Worm (Caenorhabditis elegans) whole organism, late embryonic: Measurements from ENCODE around the gene ZK177.1.

Experiments used
- C08G9.2 ChIP-seq: sonication (generic microtip); optimal IDR thresholded peaks from 2 replicates; lab custom pipeline; 2016; ENCODE audit warnings: mild to moderate bottlenecking, missing genetic modification characterization, moderate library complexity, missing compliant biosample characterization
- F13H6.1 ChIP-seq: sonication (generic microtip); optimal IDR thresholded peaks from 2 replicates; lab custom pipeline; 2016; ENCODE audit warnings: missing genetic modification characterization, missing compliant biosample characterization
- T23F11.4 ChIP-seq: fragments of 200-800 bp; sonication (Bioruptor generic); optimal IDR thresholded peaks from 2 replicates; lab custom pipeline; 2018; ENCODE audit warnings: mild to moderate bottlenecking, missing genetic modification characterization, missing compliant biosample characterization
- ama-1 ChIP-seq: fragments of 150-350 bp; optimal IDR thresholded peaks from 2 replicates; lab custom pipeline; 2014
- ceh-18 ChIP-seq: sonication (generic microtip); optimal IDR thresholded peaks from 2 replicates; lab custom pipeline; 2016; ENCODE audit warnings: missing genetic modification characterization, missing compliant biosample characterization
- ceh-2 ChIP-seq: sonication (generic microtip); optimal IDR thresholded peaks from 2 replicates; lab custom pipeline; 2016; ENCODE audit warnings: missing genotype, missing genetic modification characterization, missing compliant biosample characterization
- ceh-24 ChIP-seq: sonication (generic microtip); optimal IDR thresholded peaks from 2 replicates; lab custom pipeline; 2016; ENCODE audit warnings: mild to moderate bottlenecking, missing genetic modification characterization, missing compliant biosample characterization
- ceh-30 ChIP-seq: fragments of 150-350 bp; optimal IDR thresholded peaks from 2 replicates; lab custom pipeline; 2014; ENCODE audit warnings: missing biosample characterization, missing genetic modification characterization
- ceh-31 ChIP-seq: sonication (generic microtip); optimal IDR thresholded peaks from 2 replicates; lab custom pipeline; 2016; ENCODE audit warnings: missing genetic modification characterization, missing compliant biosample characterization
- ceh-34 ChIP-seq: sonication (generic microtip); optimal IDR thresholded peaks from 2 replicates; lab custom pipeline; 2016; ENCODE audit warnings: mild to moderate bottlenecking, missing genetic modification characterization, missing compliant biosample characterization
- ceh-48 ChIP-seq: sonication (generic microtip); optimal IDR thresholded peaks from 2 replicates; lab custom pipeline; 2016; ENCODE audit warnings: missing genetic modification characterization, inconsistent platforms, missing compliant biosample characterization
- ceh-9 ChIP-seq: sonication (generic microtip); optimal IDR thresholded peaks from 2 replicates; lab custom pipeline; 2016; ENCODE audit warnings: mild to moderate bottlenecking, missing genetic modification characterization, inconsistent platforms, missing compliant biosample characterization
- dve-1 ChIP-seq: sonication (generic microtip); optimal IDR thresholded peaks from 2 replicates; lab custom pipeline; 2017; ENCODE audit warnings: antibody characterized with exemption, mild to moderate bottlenecking, missing genetic modification characterization, missing compliant biosample characterization
- ets-4 ChIP-seq: sonication (generic microtip); optimal IDR thresholded peaks from 2 replicates; lab custom pipeline; 2016; ENCODE audit warnings: missing genetic modification characterization, missing compliant biosample characterization
- eyg-1 ChIP-seq: sonication (generic microtip); optimal IDR thresholded peaks from 2 replicates; lab custom pipeline; 2016; ENCODE audit warnings: missing genotype, missing genetic modification characterization, missing compliant biosample characterization
- fax-1 ChIP-seq: sonication (generic microtip); optimal IDR thresholded peaks from 2 replicates; lab custom pipeline; 2016; ENCODE audit warnings: missing genotype, missing genetic modification characterization, missing compliant biosample characterization
- hlh-15 ChIP-seq: sonication (generic microtip); optimal IDR thresholded peaks from 2 replicates; lab custom pipeline; 2016; ENCODE audit warnings: missing genetic modification characterization, missing compliant biosample characterization
- hlh-30 ChIP-seq: sonication (generic microtip); optimal IDR thresholded peaks from 2 replicates; lab custom pipeline; 2017; ENCODE audit warnings: antibody characterized with exemption, missing genetic modification characterization, missing compliant biosample characterization; ENCODE audit not compliant: insufficient read depth
- hlh-6 ChIP-seq: sonication (generic microtip); optimal IDR thresholded peaks from 2 replicates; lab custom pipeline; 2016; ENCODE audit warnings: missing genotype, missing genetic modification characterization, missing compliant biosample characterization
- nfya-1 ChIP-seq: sonication (generic microtip); optimal IDR thresholded peaks from 2 replicates; lab custom pipeline; 2017; ENCODE audit warnings: missing genetic modification characterization, mild to moderate bottlenecking, missing compliant biosample characterization, antibody characterized with exemption, moderate library complexity
- nhr-11 ChIP-seq: fragments of 150-350 bp; optimal IDR thresholded peaks from 2 replicates; lab custom pipeline; 2014; ENCODE audit warnings: missing biosample characterization, missing genetic modification characterization
- nhr-232 ChIP-seq: sonication (generic microtip); optimal IDR thresholded peaks from 2 replicates; lab custom pipeline; 2016; ENCODE audit warnings: missing genetic modification characterization, missing compliant biosample characterization
- npax-4 ChIP-seq: sonication (generic microtip); optimal IDR thresholded peaks from 2 replicates; lab custom pipeline; 2016; ENCODE audit warnings: missing genetic modification characterization, missing compliant biosample characterization
- pag-3 ChIP-seq: sonication (generic microtip); optimal IDR thresholded peaks from 2 replicates; lab custom pipeline; 2016; ENCODE audit warnings: missing compliant biosample characterization, missing genetic modification characterization, borderline replicate concordance
- pqm-1 ChIP-seq: sonication (generic microtip); optimal IDR thresholded peaks from 2 replicates; lab custom pipeline; 2016; ENCODE audit warnings: missing genetic modification characterization, missing compliant biosample characterization
- sox-2 ChIP-seq: fragments of 200-800 bp; sonication (Bioruptor generic); IDR thresholded peaks from 2 replicates; pipeline ENCODE4 v1.3.6; 2022; ENCODE audit warnings: missing genetic modification reagents, missing genetic modification characterization, missing compliant biosample characterization
- unc-3 ChIP-seq, 2 experiments: fragments of 200-800 bp in 1 of 2; sonication (Bioruptor generic) in 1 of 2; sonication (generic microtip) in 1 of 2; conservative IDR thresholded peaks in 1 of 2; optimal IDR thresholded peaks in 1 of 2; 2 replicates each; pipeline versions ENCODE4 v1.3.6 to Lab custom; 2016 to 2022; ENCODE audit warnings: missing compliant biosample characterization in 2 of 2, missing genetic modification characterization in 2 of 2, missing genetic modification reagents in 1 of 2
- unc-42 ChIP-seq: sonication (generic microtip); optimal IDR thresholded peaks from 2 replicates; lab custom pipeline; 2016; ENCODE audit warnings: missing genotype, missing genetic modification characterization, missing compliant biosample characterization
- ztf-16 ChIP-seq: sonication (generic microtip); optimal IDR thresholded peaks from 2 replicates; lab custom pipeline; 2017; ENCODE audit warnings: missing genetic modification characterization, missing compliant biosample characterization

Gene ZK177.1

ce11 chrII:5518910-5519309, 9.0 kb upstream of the ZK177.1 start, which contains the start of gene ZK177.2:
Gene ZK177.2 (plus strand): TSS chrII:5519210.
- TF ChIP-seq sox-2 (no peak), ceh-2 (tag; lab: Kevin White, UChicago) (no peak), C08G9.2 (no peak), ceh-48 (tag; lab: Kevin White, UChicago) (no peak), unc-42 (tag; lab: Kevin White, UChicago) (no peak), ceh-34 (tag; lab: Kevin White, UChicago) (no peak), hlh-6 (no peak), ceh-9 (tag; lab: Kevin White, UChicago) (no peak), nhr-232 (tag; lab: Kevin White, UChicago) (no peak), nhr-11 (no peak), ceh-18 (no peak), F13H6.1 (tag; lab: Kevin White, UChicago) (no peak), pqm-1 (no peak), hlh-15 (tag; lab: Kevin White, UChicago) (no peak), ztf-16 (tag; lab: Kevin White, UChicago) (no peak), unc-3 (GFP tag; conservative IDR thresholded peaks at IDR 0.05; lab: Robert Waterston, UW) (no peak), unc-3 (tag; optimal IDR thresholded peaks at IDR 0.05; lab: Kevin White, UChicago) (no peak), ceh-24 (tag; lab: Kevin White, UChicago) (no peak)

DNA sequence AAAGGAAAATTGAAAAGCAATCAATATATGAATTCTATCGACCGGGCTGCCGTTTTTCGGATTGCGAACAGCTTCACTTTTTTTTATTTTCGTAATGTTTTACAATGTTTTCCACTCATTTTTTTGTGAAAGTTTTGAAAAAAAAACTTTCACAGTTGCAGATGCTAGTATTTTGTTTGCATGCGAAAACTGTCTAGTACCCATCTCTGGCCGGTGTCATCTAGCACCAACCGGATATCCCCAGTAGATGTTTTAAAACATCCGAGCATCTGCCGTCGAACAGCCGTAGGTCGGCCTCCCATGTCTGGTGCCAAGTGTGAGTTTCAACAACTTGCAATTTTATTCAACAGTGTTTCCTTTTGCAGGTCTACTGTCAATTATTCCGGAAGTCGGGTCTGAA, 6.5 kb upstream of the ZK177.1 start, which contains the start of gene ZK177.12:
Gene ZK177.12, plus strand, starts transcription at position 301 of the 400 bp plus-strand sequence.
- no peak for TF ChIP-seq fax-1 (tag; lab: Kevin White, UChicago)

DNA sequence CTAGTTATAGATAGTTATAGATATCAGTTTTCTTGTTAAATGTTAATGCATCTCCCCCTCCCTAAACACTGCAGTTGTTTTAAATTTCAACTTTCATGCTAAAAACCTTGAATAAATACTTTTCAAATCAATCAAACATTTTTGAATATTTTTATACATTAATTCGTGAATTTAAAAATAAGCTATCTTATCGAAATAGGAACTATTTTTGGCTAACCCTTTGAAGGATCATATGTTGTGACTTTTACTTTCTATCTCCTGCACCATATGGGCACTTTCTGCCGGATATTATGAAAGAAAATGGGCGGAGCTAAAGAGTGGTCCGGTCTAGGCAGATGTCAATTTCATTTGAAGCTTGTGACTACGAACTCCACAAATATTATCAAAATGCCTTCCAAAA, 5.3 kb upstream of the ZK177.1 start, which contains the start of gene ZK177.11:
Gene ZK177.11, plus strand, starts transcription at position 301 of the 400 bp plus-strand sequence.
- no peak for TF ChIP-seq C08G9.2
- no peak for TF ChIP-seq ztf-16 (tag; lab: Kevin White, UChicago)
- TF ChIP-seq unc-42 (tag; lab: Kevin White, UChicago): no peak
- TF ChIP-seq pqm-1: no peak
- TF ChIP-seq ceh-18: no peak
- no peak for TF ChIP-seq hlh-15 (tag; lab: Kevin White, UChicago)
- no peak for TF ChIP-seq eyg-1
- TF ChIP-seq ets-4 (tag; lab: Kevin White, UChicago): no peak
- TF ChIP-seq T23F11.4 (GFP tag; lab: Kevin White, UChicago): no peak

ce11 chrII:5525297-5525696, 2.6 kb upstream of the ZK177.1 start, which contains the start of gene tbx-35:
Gene tbx-35 (minus strand): TSS chrII:5525397.
- no peak for TF ChIP-seq ama-1 (lab: Kevin White, UChicago)
- TF ChIP-seq, all 69 proteins: peak for 0

DNA sequence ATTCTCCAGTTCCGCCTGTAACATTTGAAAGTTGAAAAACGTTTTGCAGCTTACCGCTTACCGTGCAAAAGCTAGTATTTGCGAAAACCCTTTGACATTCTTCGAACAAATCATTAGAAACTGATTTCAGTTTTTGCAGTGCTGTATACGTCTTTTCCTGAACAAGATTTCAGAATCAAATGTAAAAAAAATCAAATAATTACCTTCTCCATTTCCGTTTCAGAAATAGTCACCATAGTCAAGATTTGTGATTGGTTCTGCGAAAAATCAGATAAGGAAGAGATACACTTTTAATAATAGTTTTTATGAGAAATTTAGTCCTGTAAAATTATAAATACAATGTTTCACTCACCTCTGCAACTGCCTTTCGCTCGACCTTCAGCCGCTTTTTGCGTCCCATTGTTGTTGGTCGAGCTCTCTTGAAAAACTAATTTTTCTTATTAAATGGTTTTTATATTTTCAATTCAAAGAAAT, 4.0 kb downstream of the ZK177.1 start, which contains the start of gene C17C3.9:
Gene C17C3.9, minus strand, starts transcription at position 424 of the 474 bp plus-strand sequence.
- no peak for TF ChIP-seq ama-1 (lab: Kevin White, UChicago)

DNA sequence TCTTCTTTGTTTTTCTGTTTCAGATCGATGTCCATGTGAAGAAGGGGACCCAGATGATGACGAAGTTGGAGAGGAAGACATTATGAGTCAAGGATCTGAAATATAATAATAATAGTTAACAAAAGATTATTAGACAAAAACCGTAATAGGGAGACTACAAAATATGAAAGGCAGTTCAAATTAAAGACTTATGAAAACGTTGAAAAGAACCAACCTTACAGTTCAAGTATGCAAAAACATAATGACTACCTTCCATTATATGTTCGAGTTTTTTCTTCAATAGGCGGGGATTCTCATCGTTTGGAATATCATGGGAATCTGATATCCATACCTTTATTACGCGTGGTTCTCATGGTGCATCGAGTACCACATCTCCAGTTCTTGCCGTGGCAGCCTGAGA, 5.7 kb downstream of the ZK177.1 start, which contains the start of gene hlh-26:
Gene hlh-26, minus strand, starts transcription at position 101 of the 400 bp plus-strand sequence.
- no peak for TF ChIP-seq hlh-30 (tag; lab: Kevin White, UChicago)
- no peak for TF ChIP-seq pag-3 (tag; lab: Kevin White, UChicago)
- TF ChIP-seq nfya-1 (tag; lab: Kevin White, UChicago): no peak
- TF ChIP-seq dve-1 (tag; lab: Kevin White, UChicago): no peak
- TF ChIP-seq ceh-31 (tag; lab: Kevin White, UChicago): no peak
- TF ChIP-seq npax-4: no peak
- no peak for TF ChIP-seq ceh-2 (tag; lab: Kevin White, UChicago)
- no peak for TF ChIP-seq F13H6.1 (tag; lab: Kevin White, UChicago)
- TF ChIP-seq ceh-30 (tag; lab: Kevin White, UChicago): no peak
